Worm (Caenorhabditis elegans): ENCODE results near the gene srb-13.

The srb-13 gene

ce11 chrII:5112082-5112481 is 45.3 kb downstream of the srb-13 start, which contains the start of gene F09C12.8:
Gene F09C12.8, plus strand, starts transcription at chrII:5112382.
- no peak for TF ChIP-seq ref-1 (GFP tag; conservative IDR thresholded peaks at IDR 0.05)
- TF ChIP-seq klf-2 (GFP tag; conservative IDR thresholded peaks at IDR 0.05), result no peak
- no peak for TF ChIP-seq ztf-23 (GFP tag; IDR thresholded peaks at IDR 0.05)
- no peak for TF ChIP-seq T22C8.4 (GFP tag; IDR thresholded peaks at IDR 0.05)
- no peak for TF ChIP-seq ztf-29 (GFP tag; IDR thresholded peaks at IDR 0.05)
- TF ChIP-seq med-1 (GFP tag; optimal IDR thresholded peaks at IDR 0.05; ENCODE audit: insufficient read depth), result no peak
- no peak for TF ChIP-seq cog-1 (tag; optimal IDR thresholded peaks at IDR 0.05)
- TF ChIP-seq flt-1 (GFP tag; IDR thresholded peaks at IDR 0.05), result no peak
- TF ChIP-seq tab-1 (GFP tag; IDR thresholded peaks at IDR 0.05), result no peak

- TF ChIP-seq ztf-29 (GFP tag; IDR thresholded peaks at IDR 0.05), result no peak
- no peak for TF ChIP-seq med-1 (GFP tag; optimal IDR thresholded peaks at IDR 0.05; ENCODE audit: insufficient read depth)
- no peak for TF ChIP-seq T22C8.4 (GFP tag; IDR thresholded peaks at IDR 0.05)
- TF ChIP-seq ref-1 (GFP tag; conservative IDR thresholded peaks at IDR 0.05), result no peak
- TF ChIP-seq cog-1 (tag; optimal IDR thresholded peaks at IDR 0.05), result no peak
- TF ChIP-seq flt-1 (GFP tag; IDR thresholded peaks at IDR 0.05), result no peak
- TF ChIP-seq klf-2 (GFP tag; conservative IDR thresholded peaks at IDR 0.05), result no peak
- no peak for TF ChIP-seq tab-1 (GFP tag; IDR thresholded peaks at IDR 0.05)
- no peak for TF ChIP-seq ztf-23 (GFP tag; IDR thresholded peaks at IDR 0.05)
Observed at ce11 chrII:5109693-5110092, 47.7 kb downstream of the srb-13 start, which contains the start of gene F09C12.2. Gene F09C12.2, plus strand, starts transcription at chrII:5110012.
